Worm (Caenorhabditis elegans) whole organism, L1 larva: ENCODE measurements around the gene F11E6.11.

Experiments
- C16A3.4 ChIP-seq: fragments of 150-350 bp; optimal IDR thresholded peaks from 2 replicates; lab custom pipeline; 2014; ENCODE audit warnings: missing biosample characterization, missing genetic modification characterization
- C34B4.2 ChIP-seq: sonication (generic microtip); optimal IDR thresholded peaks from 2 replicates; lab custom pipeline; 2017; ENCODE audit warnings: mild to moderate bottlenecking, missing genetic modification characterization, missing compliant biosample characterization
- aha-1 ChIP-seq: fragments of 150-350 bp; optimal IDR thresholded peaks from 2 replicates; lab custom pipeline; 2014; ENCODE audit warnings: missing biosample characterization, missing genetic modification characterization
- alr-1 ChIP-seq: fragments of 200-800 bp; sonication (Bioruptor generic); optimal IDR thresholded peaks from 2 replicates; lab custom pipeline; 2018; ENCODE audit warnings: borderline replicate concordance, mild to moderate bottlenecking, missing genetic modification characterization, missing compliant biosample characterization
- ama-1 ChIP-seq: fragments of 150-350 bp; optimal IDR thresholded peaks from 2 replicates; lab custom pipeline; 2014
- blmp-1 ChIP-seq: fragments of 150-350 bp; optimal IDR thresholded peaks from 2 replicates; lab custom pipeline; 2014; ENCODE audit warnings: missing biosample characterization, missing genetic modification characterization
- ceh-63 ChIP-seq: fragments of 200-800 bp; sonication (Bioruptor generic); optimal IDR thresholded peaks from 2 replicates; lab custom pipeline; 2018; ENCODE audit warnings: mild to moderate bottlenecking, missing genetic modification characterization, missing compliant biosample characterization
- ceh-88 ChIP-seq: fragments of 200-800 bp; sonication (Bioruptor generic); IDR thresholded peaks from 2 replicates; pipeline ENCODE4 v1.3.6; 2022; ENCODE audit warnings: missing genetic modification characterization, missing compliant biosample characterization
- ceh-90 ChIP-seq: sonication (generic microtip); optimal IDR thresholded peaks from 2 replicates; lab custom pipeline; 2016; ENCODE audit warnings: missing genetic modification characterization, missing compliant biosample characterization
- ces-1 ChIP-seq: fragments of 150-350 bp; optimal IDR thresholded peaks from 2 replicates; lab custom pipeline; 2014; ENCODE audit warnings: missing biosample characterization, missing genetic modification reagents, missing genetic modification characterization
- dpl-1 ChIP-seq, 3 experiments: fragments of 150-350 bp in 2 of 3; sonication (generic microtip) in 1 of 3; optimal IDR thresholded peaks; 2 replicates each; lab custom pipeline; 2014 to 2017; ENCODE audit warnings: missing biosample characterization in 3 of 3, missing genetic modification characterization in 3 of 3, missing genetic modification reagents in 3 of 3
- dsc-1 ChIP-seq: sonication (generic microtip); optimal IDR thresholded peaks from 2 replicates; lab custom pipeline; 2016; ENCODE audit warnings: mild to moderate bottlenecking, missing genetic modification characterization, missing compliant biosample characterization
- efl-1 ChIP-seq, 4 experiments: fragments of 150-350 bp; optimal IDR thresholded peaks in 3 of 4; peaks in 1 of 4; 1 replicate in 1 of 4; 2 replicates in 3 of 4; lab custom pipeline; 2014; ENCODE audit warnings: missing biosample characterization in 2 of 4, missing genetic modification characterization in 2 of 4, missing genetic modification reagents in 2 of 4
- efl-3 ChIP-seq: fragments of 200-800 bp; sonication (Bioruptor generic); optimal IDR thresholded peaks from 2 replicates; lab custom pipeline; 2018; ENCODE audit warnings: mild to moderate bottlenecking, missing genetic modification characterization, missing compliant biosample characterization
- egl-13 ChIP-seq: sonication (generic microtip); optimal IDR thresholded peaks from 2 replicates; lab custom pipeline; 2016; ENCODE audit warnings: missing genotype, missing genetic modification reagents, missing genetic modification characterization, missing compliant biosample characterization
- elt-2 ChIP-seq: sonication (generic microtip); optimal IDR thresholded peaks from 2 replicates; lab custom pipeline; 2016; ENCODE audit warnings: missing genetic modification characterization, mild to moderate bottlenecking, inconsistent platforms, missing compliant biosample characterization, missing genetic modification reagents
- fkh-10 ChIP-seq: sonication (generic microtip); optimal IDR thresholded peaks from 2 replicates; lab custom pipeline; 2017; ENCODE audit warnings: missing biosample characterization, missing genetic modification reagents, missing genetic modification characterization
- fkh-8 ChIP-seq: sonication (generic microtip); optimal IDR thresholded peaks from 2 replicates; lab custom pipeline; 2016; ENCODE audit warnings: mild to moderate bottlenecking, missing genetic modification characterization, missing compliant biosample characterization
- fos-1 ChIP-seq: fragments of 150-350 bp; optimal IDR thresholded peaks from 2 replicates; lab custom pipeline; 2014; ENCODE audit warnings: missing biosample characterization, missing genetic modification characterization
- grh-1 ChIP-seq: fragments of 200-800 bp; sonication (Bioruptor generic); IDR thresholded peaks from 2 replicates; pipeline ENCODE4 v1.3.6; 2022; ENCODE audit warnings: missing genetic modification reagents, missing genetic modification characterization, missing compliant biosample characterization
- hlh-17 ChIP-seq: fragments of 200-800 bp; sonication (Bioruptor generic); optimal IDR thresholded peaks from 2 replicates; lab custom pipeline; 2018; ENCODE audit warnings: missing genetic modification characterization, mild to moderate bottlenecking, missing compliant biosample characterization, moderate library complexity, borderline replicate concordance
- hlh-4 ChIP-seq: sonication (generic microtip); optimal IDR thresholded peaks from 2 replicates; lab custom pipeline; 2016; ENCODE audit warnings: mild to moderate bottlenecking, missing genetic modification characterization, missing compliant biosample characterization
- jun-1 ChIP-seq: fragments of 150-350 bp; optimal IDR thresholded peaks from 2 replicates; lab custom pipeline; 2014; ENCODE audit warnings: missing biosample characterization, missing genetic modification reagents, missing genetic modification characterization
- lin-13 ChIP-seq: fragments of 150-350 bp; optimal IDR thresholded peaks from 2 replicates; lab custom pipeline; 2014; ENCODE audit warnings: missing biosample characterization, missing genetic modification reagents, missing genetic modification characterization
- lin-14 ChIP-seq: fragments of 200-800 bp; sonication (Bioruptor generic); optimal IDR thresholded peaks from 2 replicates; lab custom pipeline; 2018; ENCODE audit warnings: mild to moderate bottlenecking, missing genetic modification characterization, moderate library complexity, missing compliant biosample characterization
- lin-35 ChIP-seq, 2 experiments: fragments of 150-350 bp; optimal IDR thresholded peaks; 2 replicates each; lab custom pipeline; 2014; ENCODE audit warnings: missing biosample characterization in 2 of 2, missing genetic modification characterization in 2 of 2, missing genetic modification reagents in 2 of 2
- lin-39 ChIP-seq: fragments of 150-350 bp; optimal IDR thresholded peaks from 2 replicates; lab custom pipeline; 2014; ENCODE audit warnings: missing biosample characterization, missing genetic modification reagents, missing genetic modification characterization
- lir-3 ChIP-seq: sonication (generic microtip); optimal IDR thresholded peaks from 2 replicates; lab custom pipeline; 2016; ENCODE audit warnings: mild to moderate bottlenecking, missing genetic modification characterization, moderate library complexity, missing compliant biosample characterization; ENCODE audit not compliant: poor library complexity
- lsy-2 ChIP-seq, 2 experiments: fragments of 150-350 bp; optimal IDR thresholded peaks; 2 replicates each; lab custom pipeline; 2014; ENCODE audit warnings: missing biosample characterization in 2 of 2, missing genetic modification characterization in 2 of 2
- mab-9 ChIP-seq: fragments of 200-800 bp; sonication (Bioruptor generic); IDR thresholded peaks from 2 replicates; pipeline ENCODE4 v1.3.6; 2022; ENCODE audit warnings: missing genetic modification reagents, missing genetic modification characterization, missing compliant biosample characterization
- mdl-1 ChIP-seq, 2 experiments: fragments of 150-350 bp; optimal IDR thresholded peaks; 2 replicates each; lab custom pipeline; 2014 to 2017; ENCODE audit warnings: missing biosample characterization in 2 of 2, missing genetic modification characterization in 2 of 2, inconsistent platforms in 1 of 2
- mef-2 ChIP-seq: fragments of 150-350 bp; optimal IDR thresholded peaks from 2 replicates; lab custom pipeline; 2014; ENCODE audit warnings: missing biosample characterization, missing genetic modification characterization
- nhr-11 ChIP-seq: fragments of 150-350 bp; optimal IDR thresholded peaks from 2 replicates; lab custom pipeline; 2014; ENCODE audit warnings: missing biosample characterization, missing genetic modification characterization
- nhr-12 ChIP-seq: sonication (generic microtip); optimal IDR thresholded peaks from 2 replicates; lab custom pipeline; 2017; ENCODE audit warnings: missing biosample characterization, missing genetic modification characterization
- nhr-19 ChIP-seq: fragments of 200-800 bp; sonication (Bioruptor generic); conservative IDR thresholded peaks from 2 replicates; pipeline ENCODE4 v1.3.6; 2022; ENCODE audit warnings: missing genetic modification characterization, missing compliant biosample characterization
- nhr-20 ChIP-seq: sonication (generic microtip); optimal IDR thresholded peaks from 2 replicates; lab custom pipeline; 2016; ENCODE audit warnings: mild to moderate bottlenecking, missing genetic modification characterization, missing compliant biosample characterization
- nhr-90 ChIP-seq: sonication (generic microtip); optimal IDR thresholded peaks from 2 replicates; lab custom pipeline; 2016; ENCODE audit warnings: mild to moderate bottlenecking, missing genetic modification characterization, missing compliant biosample characterization; ENCODE audit not compliant: poor library complexity
- pag-3 ChIP-seq: sonication (generic microtip); optimal IDR thresholded peaks from 2 replicates; lab custom pipeline; 2017; ENCODE audit warnings: missing genetic modification characterization, mild to moderate bottlenecking, missing compliant biosample characterization, antibody characterized with exemption, borderline replicate concordance; ENCODE audit not compliant: insufficient read depth
- pqm-1 ChIP-seq: sonication (generic microtip); optimal IDR thresholded peaks from 3 replicates; lab custom pipeline; 2017; ENCODE audit warnings: missing biosample characterization, missing genetic modification characterization
- rnt-1 ChIP-seq: sonication (generic microtip); optimal IDR thresholded peaks from 2 replicates; lab custom pipeline; 2016; ENCODE audit warnings: mild to moderate bottlenecking, missing genetic modification characterization, moderate library complexity, missing compliant biosample characterization
- skn-1 ChIP-seq: fragments of 150-350 bp; optimal IDR thresholded peaks from 2 replicates; lab custom pipeline; 2014; ENCODE audit warnings: missing biosample characterization, missing genetic modification characterization
- snpc-4 ChIP-seq: fragments of 150-350 bp; optimal IDR thresholded peaks from 2 replicates; lab custom pipeline; 2014; ENCODE audit warnings: missing biosample characterization, missing genetic modification characterization
- tlp-1 ChIP-seq: fragments of 150-350 bp; optimal IDR thresholded peaks from 2 replicates; lab custom pipeline; 2014; ENCODE audit warnings: missing biosample characterization, missing genetic modification characterization
- unc-62 ChIP-seq: fragments of 150-350 bp; optimal IDR thresholded peaks from 2 replicates; lab custom pipeline; 2014; ENCODE audit warnings: missing biosample characterization, missing genetic modification reagents, missing genetic modification characterization
- unc-86 ChIP-seq: sonication (generic microtip); optimal IDR thresholded peaks from 2 replicates; lab custom pipeline; 2016; ENCODE audit warnings: missing genetic modification characterization, missing compliant biosample characterization
- vab-15 ChIP-seq: sonication (generic microtip); optimal IDR thresholded peaks from 2 replicates; lab custom pipeline; 2017; ENCODE audit warnings: missing genotype, mild to moderate bottlenecking, missing genetic modification characterization, missing compliant biosample characterization
- zip-4 ChIP-seq: fragments of 200-800 bp; sonication (Bioruptor generic); optimal IDR thresholded peaks from 2 replicates; lab custom pipeline; 2018; ENCODE audit warnings: mild to moderate bottlenecking, missing genetic modification characterization, moderate library complexity, missing compliant biosample characterization
- ztf-4 ChIP-seq: fragments of 150-350 bp; optimal IDR thresholded peaks from 2 replicates; lab custom pipeline; 2014; ENCODE audit warnings: missing biosample characterization, missing genetic modification characterization

The F11E6.11 gene

DNA sequence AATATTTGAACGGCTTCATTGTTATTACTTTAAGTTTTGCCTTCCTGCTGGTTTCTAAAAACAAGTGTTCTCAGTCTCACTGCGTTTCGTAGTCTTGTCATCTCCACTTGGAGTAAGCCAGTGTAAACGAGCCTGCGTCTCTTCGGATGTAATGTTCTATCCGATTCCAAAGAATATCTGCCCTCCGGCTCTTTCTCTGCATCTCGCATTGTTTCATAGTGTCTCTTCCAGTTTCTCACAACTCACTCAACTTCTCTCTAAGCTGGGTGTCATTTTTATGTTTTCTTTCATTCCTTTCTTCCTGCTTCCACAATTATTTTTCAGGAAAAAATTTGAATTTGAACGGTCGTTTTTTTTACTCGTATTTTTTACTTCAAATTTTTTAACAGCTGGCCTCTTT is 15.7 kb upstream of the F11E6.11 start (continued):
- TF ChIP-seq elt-2 (tag; lab: Kevin White, UChicago) = no peak
- TF ChIP-seq lin-35 (GFP tag; optimal IDR thresholded peaks at IDR 0.05; lab: Kevin White, UChicago) = peak in 1 of 2 experiments; percentile 27
- TF ChIP-seq lin-13 = no peak
- TF ChIP-seq nhr-11 (tag; lab: Kevin White, UChicago) = no peak
- TF ChIP-seq lsy-2 (tag; optimal IDR thresholded peaks at IDR 0.05; lab: Kevin White, UChicago) = no peak
- no peak for TF ChIP-seq mdl-1 (tag; optimal IDR thresholded peaks at IDR 0.05; lab: Kevin White, UChicago)
- no peak for TF ChIP-seq nhr-90
- TF ChIP-seq jun-1 (tag; lab: Kevin White, UChicago) = no peak
- no peak for TF ChIP-seq dsc-1 (tag; lab: Kevin White, UChicago)
- no peak for TF ChIP-seq blmp-1
- TF ChIP-seq mef-2 (tag; lab: Kevin White, UChicago) = no peak
- TF ChIP-seq mab-9 = no peak
- TF ChIP-seq fkh-10 (GFP tag; lab: Kevin White, UChicago) = no peak
- TF ChIP-seq fos-1 (tag; lab: Kevin White, UChicago) = no peak
- TF ChIP-seq skn-1 (tag; lab: Kevin White, UChicago) = no peak
- no peak for TF ChIP-seq efl-3
- no peak for TF ChIP-seq aha-1
- no peak for TF ChIP-seq C34B4.2
- peak; percentile 11 for TF ChIP-seq unc-86
- TF ChIP-seq dpl-1 (GFP tag; optimal IDR thresholded peaks at IDR 0.05; lab: Kevin White, UChicago) = no peak
- no peak for TF ChIP-seq nhr-20 (tag; lab: Kevin White, UChicago)
- TF ChIP-seq ceh-90 = no peak
- no peak for TF ChIP-seq ceh-63 (GFP tag; lab: Kevin White, UChicago)
- TF ChIP-seq unc-62 = no peak
- no peak for TF ChIP-seq pqm-1 (tag; lab: Kevin White, UChicago)
- TF ChIP-seq efl-1 (optimal IDR thresholded peaks at IDR 0.05; lab: Kevin White, UChicago) = peak; percentile 30 to 45
- TF ChIP-seq efl-1 (GFP tag; optimal IDR thresholded peaks at IDR 0.05 in 1 of 2; lab: Kevin White, UChicago) = no peak
- no peak for TF ChIP-seq rnt-1 (tag; lab: Kevin White, UChicago)
- no peak for TF ChIP-seq zip-4
- TF ChIP-seq tlp-1 (tag; lab: Kevin White, UChicago) = no peak
- TF ChIP-seq lin-39 (tag; lab: Kevin White, UChicago) = no peak
- TF ChIP-seq hlh-17 (GFP tag; lab: Kevin White, UChicago) = no peak
- no peak for TF ChIP-seq pag-3
- TF ChIP-seq grh-1 (GFP tag; lab: Robert Waterston, UW) = no peak
- no peak for TF ChIP-seq ces-1
- no peak for TF ChIP-seq hlh-4
- no peak for TF ChIP-seq vab-15 (tag; lab: Kevin White, UChicago)
- TF ChIP-seq alr-1 = no peak
- TF ChIP-seq nhr-19 = peak; percentile 27; the same call in 1 of the 2 replicates
- no peak for TF ChIP-seq snpc-4
- no peak for TF ChIP-seq ceh-88 (GFP tag; lab: Robert Waterston, UW)
- peak; percentile 35 for TF ChIP-seq fkh-8
- TF ChIP-seq egl-13 (tag; lab: Kevin White, UChicago) = no peak
- TF ChIP-seq lin-14 (GFP tag; lab: Kevin White, UChicago) = peak; percentile 85
- TF ChIP-seq lir-3 (tag; lab: Kevin White, UChicago) = no peak
- no peak for TF ChIP-seq ztf-4 (tag; lab: Kevin White, UChicago)
- TF ChIP-seq ama-1 (lab: Kevin White, UChicago) = no peak
- TF ChIP-seq nhr-12 (tag; lab: Kevin White, UChicago) = no peak
- no peak for TF ChIP-seq C16A3.4 (tag; lab: Kevin White, UChicago)
- TF ChIP-seq, all 84 proteins: peak for 14
